Fruit fly (Drosophila melanogaster) whole organism, wandering third instar larva: ENCODE data around the gene Gr5a.

ENCODE experiments used
- Abd-B ChIP-seq: fragments of >200 bp; optimal IDR thresholded peaks from 2 replicates; lab custom pipeline; 2017; ENCODE audit warnings: missing biosample characterization, missing genetic modification characterization
- CG32264 ChIP-seq: fragments of 200-800 bp; sonication (Bioruptor generic); optimal IDR thresholded peaks from 2 replicates; lab custom pipeline; 2016; ENCODE audit warnings: missing biosample characterization, missing genetic modification characterization
- CG9705 ChIP-seq: fragments of 200-800 bp; sonication (Bioruptor generic); optimal IDR thresholded peaks from 2 replicates; lab custom pipeline; 2018; ENCODE audit warnings: missing biosample characterization, mild to moderate bottlenecking, missing genetic modification characterization
- CrebA ChIP-seq: fragments of 200-800 bp; sonication (Bioruptor generic); optimal IDR thresholded peaks from 2 replicates; lab custom pipeline; 2016; ENCODE audit warnings: missing biosample characterization, mild to moderate bottlenecking, missing genetic modification characterization, borderline replicate concordance
- Dfd ChIP-seq: fragments of >200 bp; optimal IDR thresholded peaks from 2 replicates; lab custom pipeline; 2017; ENCODE audit warnings: missing biosample characterization, missing genetic modification characterization
- Dif ChIP-seq: fragments of 200-275, 200-300 bp; sonication (Bioruptor generic); optimal IDR thresholded peaks from 2 replicates; lab custom pipeline; 2018; ENCODE audit warnings: missing biosample characterization, missing genetic modification characterization; ENCODE audit not compliant: partially characterized antibody
- GATAd ChIP-seq: sonication (Bioruptor generic); optimal IDR thresholded peaks from 2 replicates; lab custom pipeline; 2016; ENCODE audit warnings: missing biosample characterization, missing genetic modification characterization
- HLH106 ChIP-seq: fragments of 200-800 bp; optimal IDR thresholded peaks from 3 replicates; lab custom pipeline; 2019; ENCODE audit warnings: missing biosample characterization, mild to moderate bottlenecking, missing genetic modification characterization, moderate library complexity
- Hnf4 ChIP-seq: fragments of 200-800 bp; sonication (Bioruptor generic); optimal IDR thresholded peaks from 2 replicates; lab custom pipeline; 2016; ENCODE audit warnings: missing biosample characterization, mild to moderate bottlenecking, missing genetic modification characterization
- Hr78 ChIP-seq: fragments of >200 bp; optimal IDR thresholded peaks from 2 replicates; lab custom pipeline; 2017; ENCODE audit warnings: missing biosample characterization, missing genetic modification characterization
- Hr83 ChIP-seq: fragments of 200-300 bp; sonication (Bioruptor generic); optimal IDR thresholded peaks from 2 replicates; lab custom pipeline; 2016; ENCODE audit warnings: missing biosample characterization, mild to moderate bottlenecking, missing genetic modification characterization, moderate library complexity; ENCODE audit not compliant: poor library complexity, severe bottlenecking
- Jra ChIP-seq: sonication (Bioruptor generic); optimal IDR thresholded peaks from 2 replicates; lab custom pipeline; 2016; ENCODE audit warnings: missing biosample characterization, missing genetic modification characterization
- Mio ChIP-seq: sonication (Bioruptor generic); optimal IDR thresholded peaks from 2 replicates; lab custom pipeline; 2016; ENCODE audit warnings: missing biosample characterization, missing genetic modification characterization
- Myc ChIP-seq: fragments of >200 bp; optimal IDR thresholded peaks from 2 replicates; lab custom pipeline; 2017
- N ChIP-seq: fragments of >200 bp; optimal IDR thresholded peaks from 2 replicates; lab custom pipeline; 2018; ENCODE audit warnings: missing biosample characterization, missing external identifiers, missing genetic modification characterization
- OdsH ChIP-seq: fragments of 200-800 bp; sonication (Bioruptor generic); optimal IDR thresholded peaks from 2 replicates; lab custom pipeline; 2016; ENCODE audit warnings: missing biosample characterization, mild to moderate bottlenecking, missing genetic modification characterization
- Rel ChIP-seq, 2 experiments: fragments of 200-800 bp; sonication (Bioruptor generic) in 1 of 2; optimal IDR thresholded peaks; 2 replicates in 1 of 2; 3 replicates in 1 of 2; lab custom pipeline; 2016 to 2019; ENCODE audit warnings: mild to moderate bottlenecking in 2 of 2, missing biosample characterization in 2 of 2, missing genetic modification characterization in 2 of 2, moderate library complexity in 1 of 2
- Sp1 ChIP-seq: fragments of 200-800 bp; sonication (Bioruptor generic); optimal IDR thresholded peaks from 3 replicates; lab custom pipeline; 2019; ENCODE audit warnings: missing biosample characterization, mild to moderate bottlenecking, missing genetic modification characterization, moderate library complexity
- Vsx2 ChIP-seq: fragments of 200-300, 225-300 bp; sonication (Bioruptor generic); optimal IDR thresholded peaks from 2 replicates; lab custom pipeline; 2018; ENCODE audit warnings: missing biosample characterization, missing genetic modification characterization; ENCODE audit not compliant: partially characterized antibody
- br ChIP-seq: fragments of 200-800 bp; sonication (Bioruptor generic); optimal IDR thresholded peaks from 2 replicates; lab custom pipeline; 2016; ENCODE audit warnings: missing biosample characterization, missing genetic modification characterization
- brk ChIP-seq: fragments of 200-800 bp; sonication (Bioruptor generic); optimal IDR thresholded peaks from 2 replicates; lab custom pipeline; 2016; ENCODE audit warnings: missing biosample characterization, mild to moderate bottlenecking, missing genetic modification characterization
- dl ChIP-seq, 2 experiments: fragments of 175-275, 200-275 bp in 1 of 2; fragments of 200-275 bp in 1 of 2; sonication (Bioruptor generic); optimal IDR thresholded peaks; lab custom pipeline; 2018; ENCODE audit warnings: mild to moderate bottlenecking in 2 of 2, missing biosample characterization in 2 of 2, missing genetic modification characterization in 2 of 2, moderate library complexity in 2 of 2; ENCODE audit not compliant: partially characterized antibody in 2 of 2, insufficient read depth in 1 of 2
- dmrt93B ChIP-seq: fragments of 200-800 bp; sonication (Bioruptor generic); optimal IDR thresholded peaks from 2 replicates; lab custom pipeline; 2018; ENCODE audit warnings: missing biosample characterization, mild to moderate bottlenecking, missing genetic modification characterization
- dsf ChIP-seq: sonication (Bioruptor generic); optimal IDR thresholded peaks from 2 replicates; lab custom pipeline; 2016; ENCODE audit warnings: missing biosample characterization, missing genetic modification characterization, borderline replicate concordance
- ey ChIP-seq: fragments of 200-800 bp; sonication (Bioruptor generic); optimal IDR thresholded peaks from 2 replicates; lab custom pipeline; 2016; ENCODE audit warnings: missing biosample characterization, missing genetic modification characterization
- foxo ChIP-seq, 2 experiments: fragments of 200-800 bp; sonication (Bioruptor generic); optimal IDR thresholded peaks; 2 replicates in 1 of 2; 3 replicates in 1 of 2; lab custom pipeline; 2016 to 2017; ENCODE audit warnings: missing biosample characterization in 2 of 2, missing genetic modification characterization in 2 of 2
- fru ChIP-seq: fragments of 200-800 bp; sonication (Bioruptor generic); optimal IDR thresholded peaks from 3 replicates; lab custom pipeline; 2016; ENCODE audit warnings: missing biosample characterization, mild to moderate bottlenecking, missing genetic modification characterization
- h ChIP-seq: fragments of 200-800 bp; sonication (Bioruptor generic); optimal IDR thresholded peaks from 3 replicates; lab custom pipeline; 2016; ENCODE audit warnings: missing biosample characterization, mild to moderate bottlenecking, missing genetic modification characterization
- jim ChIP-seq: fragments of 175-275, 200-325 bp; sonication (Bioruptor generic); optimal IDR thresholded peaks from 2 replicates; lab custom pipeline; 2016; ENCODE audit warnings: missing biosample characterization, mild to moderate bottlenecking, missing genetic modification characterization
- lola ChIP-seq: fragments of >200 bp; optimal IDR thresholded peaks from 2 replicates; lab custom pipeline; 2017; ENCODE audit warnings: missing biosample characterization, missing genetic modification characterization
- pan ChIP-seq: fragments of >200 bp; optimal IDR thresholded peaks from 2 replicates; lab custom pipeline; 2017
- psq ChIP-seq: fragments of 200-800 bp; sonication (Bioruptor generic); optimal IDR thresholded peaks from 3 replicates; lab custom pipeline; 2017; ENCODE audit warnings: missing biosample characterization, mild to moderate bottlenecking, missing genetic modification characterization, moderate library complexity
- rgr ChIP-seq: fragments of 200-800 bp; sonication (Bioruptor generic); optimal IDR thresholded peaks from 3 replicates; lab custom pipeline; 2016; ENCODE audit warnings: missing biosample characterization, mild to moderate bottlenecking, missing genetic modification characterization
- sage ChIP-seq: fragments of 200-800 bp; sonication (Bioruptor generic); optimal IDR thresholded peaks from 2 replicates; lab custom pipeline; 2016; ENCODE audit warnings: missing biosample characterization, mild to moderate bottlenecking, missing genetic modification characterization
- sv ChIP-seq: fragments of 200-800 bp; sonication (Bioruptor generic); optimal IDR thresholded peaks from 3 replicates; lab custom pipeline; 2016; ENCODE audit warnings: missing biosample characterization, missing genetic modification characterization
- tai ChIP-seq: sonication (Bioruptor generic); optimal IDR thresholded peaks from 2 replicates; lab custom pipeline; 2016; ENCODE audit warnings: missing biosample characterization, missing genetic modification characterization
- usp ChIP-seq: fragments of >200 bp; optimal IDR thresholded peaks from 2 replicates; lab custom pipeline; 2017; ENCODE audit warnings: missing biosample characterization, missing genetic modification characterization
- woc ChIP-seq: sonication (Bioruptor generic); optimal IDR thresholded peaks from 2 replicates; lab custom pipeline; 2016; ENCODE audit warnings: missing biosample characterization, mild to moderate bottlenecking, missing genetic modification characterization

Gr5a gene

dm6 chrX:5671537-5672029 lies 8.8 kb upstream of the Gr5a start, which contains the start of gene Rab18:
Gene Rab18 (minus strand): TSS chrX:5671812.
- TF ChIP-seq h (GFP tag; lab: Kevin White, UChicago): no peak
- peak; percentile 23 for TF ChIP-seq HLH106
- peak; percentile 3 for TF ChIP-seq br (GFP tag; lab: Kevin White, UChicago)
- no peak for TF ChIP-seq Vsx2
- TF ChIP-seq Hr83 (GFP tag; lab: Kevin White, UChicago): peak; percentile 79
- TF ChIP-seq Dif (GFP tag; lab: Kevin White, UChicago): no peak
- TF ChIP-seq foxo (GFP tag; optimal IDR thresholded peaks at IDR 0.05; lab: Kevin White, UChicago): peak in 1 of 2 experiments; percentile 56
- TF ChIP-seq sage: no peak
- TF ChIP-seq dsf (GFP tag; lab: Kevin White, UChicago): no peak
- TF ChIP-seq pan: no peak
- no peak for TF ChIP-seq brk (GFP tag; lab: Kevin White, UChicago)
- no peak for TF ChIP-seq Hnf4 (GFP tag; lab: Kevin White, UChicago)
- peak; percentile 25 for TF ChIP-seq GATAd (GFP tag; lab: Kevin White, UChicago)
- TF ChIP-seq CG9705: no peak
- no peak for TF ChIP-seq N
- TF ChIP-seq dl (GFP tag; optimal IDR thresholded peaks at IDR 0.05; lab: Kevin White, UChicago; ENCODE audit: insufficient read depth in 1 of 2, partially characterized antibody in 2 of 2): no peak
- peak; percentile 38 for TF ChIP-seq woc (GFP tag; lab: Kevin White, UChicago)
- TF ChIP-seq ey: peak; percentile 30
- no peak for TF ChIP-seq tai

- TF ChIP-seq fru (GFP tag; lab: Kevin White, UChicago) (peak; percentile 47), Hr78 (GFP tag; lab: Kevin White, UChicago) (no peak), Sp1 (GFP tag; lab: Kevin White, UChicago) (peak; percentile 59), ey (no peak), Dif (GFP tag; lab: Kevin White, UChicago) (no peak), dsf (GFP tag; lab: Kevin White, UChicago) (no peak), Hnf4 (GFP tag; lab: Kevin White, UChicago) (peak; percentile 45), dl (GFP tag; optimal IDR thresholded peaks at IDR 0.05; lab: Kevin White, UChicago; ENCODE audit: insufficient read depth in 1 of 2, partially characterized antibody in 2 of 2) (no peak), sage (no peak), rgr (GFP tag; lab: Kevin White, UChicago) (peak; percentile 60), psq (GFP tag; lab: Kevin White, UChicago) (peak; percentile 12), CG32264 (GFP tag; lab: Kevin White, UChicago) (no peak), foxo (GFP tag; optimal IDR thresholded peaks at IDR 0.05; lab: Kevin White, UChicago) (peak in 1 of 2 experiments; percentile 39), dmrt93B (peak; percentile 15), h (GFP tag; lab: Kevin White, UChicago) (peak; percentile 35), GATAd (GFP tag; lab: Kevin White, UChicago) (no peak), br (GFP tag; lab: Kevin White, UChicago) (peak; percentile 31), N (no peak), brk (GFP tag; lab: Kevin White, UChicago) (no peak), Dfd (GFP tag; lab: Kevin White, UChicago) (no peak), Vsx2 (no peak), CG9705 (peak; percentile 47), Abd-B (no peak), Jra (no peak), Mio (no peak), sv (no peak), usp (no peak), pan (no peak), HLH106 (peak; percentile 21), OdsH (GFP tag; lab: Kevin White, UChicago) (peak; percentile 26), woc (GFP tag; lab: Kevin White, UChicago) (no peak), CrebA (GFP tag; lab: Kevin White, UChicago) (no peak), Hr83 (GFP tag; lab: Kevin White, UChicago) (no peak), Rel (GFP tag; optimal IDR thresholded peaks at IDR 0.05; lab: Kevin White, UChicago) (no peak), Rel (tag; optimal IDR thresholded peaks at IDR 0.05; lab: Kevin White, UChicago) (peak; percentile 26), jim (GFP tag; lab: Kevin White, UChicago) (no peak), tai (no peak), Myc (lab: Kevin White, UChicago) (peak; percentile 42), lola (GFP tag; lab: Kevin White, UChicago) (no peak)
Measured at dm6 chrX:5672243-5673051, 8.0 kb upstream of the Gr5a start, which contains the start of gene RpL35. Gene RpL35 (plus strand): TSS chrX:5672401.
